Fruit fly (Drosophila melanogaster): ENCODE data around the gene dnk.

Gene dnk

dm6 chr3R:18985114-18985785 lies 4.5 kb downstream of the dnk start (continued):
- no peak for TF ChIP-seq esg (GFP tag; conservative IDR thresholded peaks at IDR 0.05)
- no peak for TF ChIP-seq ara (GFP tag; IDR thresholded peaks at IDR 0.05)
- TF ChIP-seq ap (GFP tag; IDR thresholded peaks at IDR 0.05) = no peak
- no peak for TF ChIP-seq Xbp1 (GFP tag; optimal IDR thresholded peaks at IDR 0.05)
- TF ChIP-seq HLH54F (GFP tag; optimal IDR thresholded peaks at IDR 0.05) = no peak
- TF ChIP-seq Doc3 (GFP tag; IDR thresholded peaks at IDR 0.05; ENCODE audit: partially characterized antibody) = no peak
- no peak for TF ChIP-seq Elba2 (GFP tag; optimal IDR thresholded peaks at IDR 0.05)
- TF ChIP-seq gcm2 (GFP tag; optimal IDR thresholded peaks at IDR 0.05) = no peak
- TF ChIP-seq CG33557 (GFP tag; optimal IDR thresholded peaks at IDR 0.05) = no peak
- no peak for TF ChIP-seq CG9797 (GFP tag; optimal IDR thresholded peaks at IDR 0.05)
- peak; percentile 5 for TF ChIP-seq fd3F (GFP tag; optimal IDR thresholded peaks at IDR 0.05)
- TF ChIP-seq scrt (GFP tag; optimal IDR thresholded peaks at IDR 0.05) = peak; percentile 12
- no peak for TF ChIP-seq gcm (GFP tag; optimal IDR thresholded peaks at IDR 0.05)
- no peak for TF ChIP-seq CG7271 (tag; optimal IDR thresholded peaks at IDR 0.05)
- TF ChIP-seq Asciz (GFP tag; optimal IDR thresholded peaks at IDR 0.05) = no peak
- TF ChIP-seq toy (GFP tag; IDR thresholded peaks at IDR 0.05) = no peak
- TF ChIP-seq CoRest (tag; optimal IDR thresholded peaks at IDR 0.05) = peak; percentile 54
- no peak for TF ChIP-seq Antp (GFP tag; optimal IDR thresholded peaks at IDR 0.05)
- peak; percentile 76 for TF ChIP-seq CG2120 (GFP tag; optimal IDR thresholded peaks at IDR 0.05)
- TF ChIP-seq NfI (GFP tag; optimal IDR thresholded peaks at IDR 0.05) = no peak
- no peak for TF ChIP-seq CG13123 (GFP tag; optimal IDR thresholded peaks at IDR 0.05)
- TF ChIP-seq sug (tag; optimal IDR thresholded peaks at IDR 0.05) = peak; percentile 86
- TF ChIP-seq HmgD (GFP tag; optimal IDR thresholded peaks at IDR 0.05) = no peak
- no peak for TF ChIP-seq fd96Cb (tag; optimal IDR thresholded peaks at IDR 0.05)
- no peak for TF ChIP-seq sob (GFP tag; IDR thresholded peaks at IDR 0.05)
- TF ChIP-seq inv (GFP tag; IDR thresholded peaks at IDR 0.05; ENCODE audit: partially characterized antibody) = no peak
- TF ChIP-seq CG12659 (GFP tag; optimal IDR thresholded peaks at IDR 0.05) = peak; percentile 23
- TF ChIP-seq CG8359 (GFP tag; optimal IDR thresholded peaks at IDR 0.05; ENCODE audit: borderline replicate concordance) = no peak
- no peak for TF ChIP-seq tio (GFP tag; optimal IDR thresholded peaks at IDR 0.05)
- no peak for TF ChIP-seq Gsc (GFP tag; IDR thresholded peaks at IDR 0.05)
- TF ChIP-seq chinmo (GFP tag; IDR thresholded peaks at IDR 0.05; ENCODE audit: partially characterized antibody) = 0 out of 4 replicates have a peak, but pooled peaks have one; percentile 36
- no peak for TF ChIP-seq HLH4C (GFP tag; IDR thresholded peaks at IDR 0.05; ENCODE audit: partially characterized antibody)
- peak; percentile 37 for TF ChIP-seq Usf (GFP tag; optimal IDR thresholded peaks at IDR 0.05)
- TF ChIP-seq CG2712 (tag; optimal IDR thresholded peaks at IDR 0.05) = peak; percentile 8
- peak; percentile 45 for TF ChIP-seq sd (tag; optimal IDR thresholded peaks at IDR 0.05)
- no peak for TF ChIP-seq zen (tag; optimal IDR thresholded peaks at IDR 0.05)
- no peak for TF ChIP-seq sisA (GFP tag; IDR thresholded peaks at IDR 0.05)
- no peak for TF ChIP-seq CHES-1-like (GFP tag; optimal IDR thresholded peaks at IDR 0.05)
- no peak for TF ChIP-seq pb (GFP tag; optimal IDR thresholded peaks at IDR 0.05)
- no peak for TF ChIP-seq chn (GFP tag; optimal IDR thresholded peaks at IDR 0.05)
- TF ChIP-seq cwo (GFP tag; optimal IDR thresholded peaks at IDR 0.05) = peak; percentile 88
- no peak for TF ChIP-seq bigmax (GFP tag; optimal IDR thresholded peaks at IDR 0.05)
- peak; percentile 21 for TF ChIP-seq org-1 (GFP tag; optimal IDR thresholded peaks at IDR 0.05)
- no peak for TF ChIP-seq Hmx (GFP tag; optimal IDR thresholded peaks at IDR 0.05)
- no peak for TF ChIP-seq CG4707 (GFP tag; optimal IDR thresholded peaks at IDR 0.05)
- no peak for TF ChIP-seq sna (GFP tag; IDR thresholded peaks at IDR 0.05; ENCODE audit: partially characterized antibody)
- TF ChIP-seq CG8944 (GFP tag; optimal IDR thresholded peaks at IDR 0.05) = no peak
- TF ChIP-seq CG15601 (tag; optimal IDR thresholded peaks at IDR 0.05) = no peak
- no peak for TF ChIP-seq E2f1 (GFP tag; IDR thresholded peaks at IDR 0.05)
- no peak for TF ChIP-seq ac (GFP tag; optimal IDR thresholded peaks at IDR 0.05)

Measured in whole organism, embryonic.